Worm (Caenorhabditis elegans): ENCODE data around the gene M110.9.

Gene M110.9

ce11 chrII:8185016-8185493 is 46.0 kb upstream of the M110.9 start, which contains the start of the genes mig-5 and cct-1 (continued):
- TF ChIP-seq snpc-4 (tag; optimal IDR thresholded peaks at IDR 0.05) (peak; percentile 91), lir-3 (tag; optimal IDR thresholded peaks at IDR 0.05; ENCODE audit: poor library complexity) (peak; percentile 95), ztf-4 (tag; optimal IDR thresholded peaks at IDR 0.05) (peak; percentile 95), nhr-85 (tag) (peak; percentile 99), jun-1 (tag; optimal IDR thresholded peaks at IDR 0.05) (peak; percentile 96), lin-13 (GFP tag; optimal IDR thresholded peaks at IDR 0.05) (peak; percentile 97)

DNA sequence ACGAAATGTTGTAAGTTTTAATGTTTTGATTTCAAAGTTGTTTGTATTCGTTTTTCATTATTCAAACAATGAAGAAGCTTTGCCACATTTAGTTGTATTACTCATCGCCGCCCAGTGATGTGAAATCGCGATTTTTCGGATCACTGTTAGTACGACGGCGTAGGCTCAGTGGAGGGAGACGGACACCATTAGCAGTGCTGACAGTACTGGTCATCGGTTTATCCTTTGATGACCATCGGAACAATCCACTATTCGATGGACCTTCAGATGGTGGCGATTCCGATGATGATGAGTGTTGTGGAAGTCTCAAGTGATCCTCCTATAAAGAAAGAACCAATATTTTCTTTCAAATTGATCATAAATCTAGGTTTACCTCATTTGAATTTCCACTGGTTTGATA is 43.6 kb upstream of the M110.9 start:
- TF ChIP-seq unc-86 (tag; optimal IDR thresholded peaks at IDR 0.05) = no peak
- TF ChIP-seq lin-35 (GFP tag; optimal IDR thresholded peaks at IDR 0.05) = peak in 1 of 2 experiments; percentile 1
- TF ChIP-seq aly-2 (tag; optimal IDR thresholded peaks at IDR 0.05) = peak; percentile 5
- peak; percentile 53 for TF ChIP-seq nhr-85 (tag)
- no peak for TF ChIP-seq nhr-11 (tag; optimal IDR thresholded peaks at IDR 0.05)
- no peak for TF ChIP-seq dpl-1 (GFP tag; optimal IDR thresholded peaks at IDR 0.05)

- TF ChIP-seq fkh-8 (tag; optimal IDR thresholded peaks at IDR 0.05) = peak; percentile 85
- TF ChIP-seq lin-15B (tag; optimal IDR thresholded peaks at IDR 0.05) = no peak
- TF ChIP-seq snpc-4 (tag; optimal IDR thresholded peaks at IDR 0.05) = no peak
These were observed 40.6 kb upstream of the M110.9 start, which contains the start of gene T05C12.8 for ce11 chrII:8190455-8190854. TSS of gene T05C12.8 (minus strand) at chrII:8190555.

DNA sequence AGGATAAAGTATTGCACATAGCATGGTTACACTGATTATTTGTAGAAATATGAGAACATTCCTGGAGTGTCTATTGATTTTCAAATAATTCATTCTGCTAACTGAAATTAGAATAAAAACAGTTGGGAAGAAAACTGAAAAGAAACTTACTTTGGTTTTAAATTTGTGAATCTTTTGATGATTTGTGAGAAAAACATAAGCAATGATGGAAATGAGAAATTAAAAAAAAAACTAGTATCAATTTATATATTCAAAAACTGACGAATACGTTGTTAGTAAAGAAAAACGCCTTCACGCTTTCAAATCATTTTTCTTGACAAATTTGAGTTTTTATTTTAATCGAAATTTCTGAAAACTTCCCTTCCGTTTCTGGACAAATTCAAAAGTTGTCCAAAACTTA is 38.0 kb upstream of the M110.9 start, which contains the start of gene T05C12.9:
Gene T05C12.9, minus strand, starts transcription at position 101 of the 400 bp plus-strand sequence.
- TF ChIP-seq skn-1 (tag; optimal IDR thresholded peaks at IDR 0.05) = no peak
- TF ChIP-seq lin-14 (GFP tag; optimal IDR thresholded peaks at IDR 0.05) = no peak
- no peak for TF ChIP-seq ama-1 (optimal IDR thresholded peaks at IDR 0.05)
- TF ChIP-seq C04F5.9 (tag; optimal IDR thresholded peaks at IDR 0.05) = no peak
- TF ChIP-seq fos-1 (tag; optimal IDR thresholded peaks at IDR 0.05) = no peak
- no peak for TF ChIP-seq zip-4 (GFP tag; optimal IDR thresholded peaks at IDR 0.05)
- no peak for TF ChIP-seq pax-3 (tag; optimal IDR thresholded peaks at IDR 0.05)
- TF ChIP-seq lin-15B (tag; optimal IDR thresholded peaks at IDR 0.05) = no peak
- TF ChIP-seq nhr-20 (tag; optimal IDR thresholded peaks at IDR 0.05) = no peak
- TF ChIP-seq ceh-63 (GFP tag; optimal IDR thresholded peaks at IDR 0.05) = no peak
- TF ChIP-seq Y116A8C.19 (tag; optimal IDR thresholded peaks at IDR 0.05; ENCODE audit: borderline replicate concordance) = no peak
- no peak for TF ChIP-seq egl-13 (tag; optimal IDR thresholded peaks at IDR 0.05)
- no peak for TF ChIP-seq swsn-7 (tag; optimal IDR thresholded peaks at IDR 0.05)
- no peak for TF ChIP-seq lir-3 (tag; optimal IDR thresholded peaks at IDR 0.05; ENCODE audit: poor library complexity)
- TF ChIP-seq mdl-1 (tag; optimal IDR thresholded peaks at IDR 0.05) = no peak
- no peak for TF ChIP-seq isw-1 (GFP tag; IDR thresholded peaks at IDR 0.05)
- no peak for TF ChIP-seq hlh-17 (GFP tag; optimal IDR thresholded peaks at IDR 0.05; ENCODE audit: borderline replicate concordance)

DNA sequence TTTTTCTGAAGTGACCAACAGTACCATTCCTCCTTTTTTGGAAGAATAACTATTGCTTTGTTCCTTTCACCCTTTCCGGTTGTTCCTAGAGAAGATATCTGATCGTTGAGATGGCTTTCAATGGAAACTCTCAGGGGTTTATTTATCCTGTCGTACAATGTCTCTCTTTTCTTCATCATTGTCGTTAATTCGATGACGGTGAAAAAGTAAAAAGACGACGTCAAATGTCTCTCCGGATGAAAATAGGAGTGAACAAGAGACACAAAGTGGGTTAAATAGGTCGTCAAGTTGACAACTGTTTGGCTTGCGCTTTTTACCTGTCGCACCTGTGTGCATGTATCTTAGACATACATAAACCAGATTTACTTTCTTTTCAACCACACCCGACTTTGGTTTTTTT is 37.2 kb upstream of the M110.9 start:
- TF ChIP-seq aha-1 (tag; optimal IDR thresholded peaks at IDR 0.05) = no peak
- TF ChIP-seq blmp-1 (tag; optimal IDR thresholded peaks at IDR 0.05) = peak; percentile 96

DNA sequence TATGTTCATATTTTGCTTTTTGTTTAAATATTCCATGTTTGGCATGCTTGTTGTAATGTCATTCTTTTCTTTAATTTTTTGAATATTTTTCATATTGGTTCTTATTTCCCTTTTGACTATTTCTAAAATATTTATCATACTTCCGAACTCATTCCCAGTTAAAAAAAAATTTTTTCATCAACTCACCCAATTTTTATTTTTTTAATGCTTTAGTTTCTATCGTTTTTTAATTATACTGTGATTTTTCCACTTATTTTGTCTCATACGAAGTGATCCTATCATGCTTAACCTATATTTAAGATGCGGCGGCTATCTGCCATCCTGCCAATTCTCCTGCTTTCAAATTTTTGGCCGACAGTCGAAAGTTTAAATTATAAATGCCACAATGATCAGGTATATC is 32.6 kb upstream of the M110.9 start, which contains the start of gene qua-1:
Gene qua-1, plus strand, starts transcription at position 301 of the 400 bp plus-strand sequence.
- TF ChIP-seq pax-3 (tag; optimal IDR thresholded peaks at IDR 0.05) = no peak
- TF ChIP-seq mef-2 (tag; optimal IDR thresholded peaks at IDR 0.05) = no peak
- TF ChIP-seq nhr-11 (tag; optimal IDR thresholded peaks at IDR 0.05) = no peak
- no peak for TF ChIP-seq tlp-1 (tag; optimal IDR thresholded peaks at IDR 0.05)
- no peak for TF ChIP-seq xbp-1 (tag; optimal IDR thresholded peaks at IDR 0.05)
- no peak for TF ChIP-seq nhr-71 (tag; optimal IDR thresholded peaks at IDR 0.05)
- no peak for TF ChIP-seq nhr-85 (tag)
- no peak for TF ChIP-seq nhr-47 (tag; optimal IDR thresholded peaks at IDR 0.05)
- no peak for TF ChIP-seq efl-1 (optimal IDR thresholded peaks at IDR 0.05)
- no peak for TF ChIP-seq efl-1 (GFP tag; optimal IDR thresholded peaks at IDR 0.05 in 1 of 2)
- TF ChIP-seq unc-62 (GFP tag; optimal IDR thresholded peaks at IDR 0.05) = no peak
- TF ChIP-seq ceh-90 (tag; optimal IDR thresholded peaks at IDR 0.05) = no peak
- no peak for TF ChIP-seq F16B12.6 (tag; optimal IDR thresholded peaks at IDR 0.05)
- no peak for TF ChIP-seq nhr-12 (tag; optimal IDR thresholded peaks at IDR 0.05)
- TF ChIP-seq C16A3.4 (tag; optimal IDR thresholded peaks at IDR 0.05) = no peak

Measured in whole organism, L1 larva.